Worm (Caenorhabditis elegans) whole organism, late embryonic: Measurements from ENCODE around the gene srj-25.

ENCODE experiments used
- F13H6.1 ChIP-seq: sonication (generic microtip); optimal IDR thresholded peaks from 2 replicates; lab custom pipeline; 2016; ENCODE audit warnings: missing genetic modification characterization, missing compliant biosample characterization
- K02D7.2 ChIP-seq: sonication (generic microtip); optimal IDR thresholded peaks from 2 replicates; lab custom pipeline; 2017; ENCODE audit warnings: mild to moderate bottlenecking, missing genetic modification characterization, missing compliant biosample characterization
- ama-1 ChIP-seq: fragments of 150-350 bp; optimal IDR thresholded peaks from 2 replicates; lab custom pipeline; 2014
- ceh-18 ChIP-seq: sonication (generic microtip); optimal IDR thresholded peaks from 2 replicates; lab custom pipeline; 2016; ENCODE audit warnings: missing genetic modification characterization, missing compliant biosample characterization
- ceh-19 ChIP-seq: fragments of 200-800 bp; sonication (Bioruptor generic); optimal IDR thresholded peaks from 2 replicates; lab custom pipeline; 2018; ENCODE audit warnings: mild to moderate bottlenecking, missing genetic modification characterization, missing compliant biosample characterization
- ceh-2 ChIP-seq: sonication (generic microtip); optimal IDR thresholded peaks from 2 replicates; lab custom pipeline; 2016; ENCODE audit warnings: missing genotype, missing genetic modification characterization, missing compliant biosample characterization
- ceh-31 ChIP-seq: sonication (generic microtip); optimal IDR thresholded peaks from 2 replicates; lab custom pipeline; 2016; ENCODE audit warnings: missing genetic modification characterization, missing compliant biosample characterization
- ceh-45 ChIP-seq: fragments of 200-800 bp; sonication (Bioruptor generic); IDR thresholded peaks from 2 replicates; pipeline ENCODE4 v1.3.6; 2022; ENCODE audit warnings: missing genetic modification reagents, missing genetic modification characterization, missing compliant biosample characterization
- dve-1 ChIP-seq: sonication (generic microtip); optimal IDR thresholded peaks from 2 replicates; lab custom pipeline; 2017; ENCODE audit warnings: antibody characterized with exemption, mild to moderate bottlenecking, missing genetic modification characterization, missing compliant biosample characterization
- elt-2 ChIP-seq: sonication (generic microtip); optimal IDR thresholded peaks from 2 replicates; lab custom pipeline; 2016; ENCODE audit warnings: missing genetic modification reagents, missing genetic modification characterization, missing compliant biosample characterization
- elt-4 ChIP-seq: sonication (generic microtip); optimal IDR thresholded peaks from 2 replicates; lab custom pipeline; 2016; ENCODE audit warnings: missing genetic modification characterization, missing compliant biosample characterization
- fax-1 ChIP-seq: sonication (generic microtip); optimal IDR thresholded peaks from 2 replicates; lab custom pipeline; 2016; ENCODE audit warnings: missing genotype, missing genetic modification characterization, missing compliant biosample characterization
- gmeb-2 ChIP-seq: sonication (generic microtip); optimal IDR thresholded peaks from 2 replicates; lab custom pipeline; 2016; ENCODE audit warnings: missing genetic modification characterization, inconsistent platforms, missing compliant biosample characterization
- hlh-13 ChIP-seq: fragments of 200-800 bp; sonication (Bioruptor generic); optimal IDR thresholded peaks from 2 replicates; lab custom pipeline; 2018; ENCODE audit warnings: mild to moderate bottlenecking, missing genetic modification characterization, missing compliant biosample characterization
- hlh-6 ChIP-seq: sonication (generic microtip); optimal IDR thresholded peaks from 2 replicates; lab custom pipeline; 2016; ENCODE audit warnings: missing genotype, missing genetic modification characterization, missing compliant biosample characterization
- hlh-8 ChIP-seq: sonication (generic microtip); optimal IDR thresholded peaks from 2 replicates; lab custom pipeline; 2016; ENCODE audit warnings: missing genotype, missing genetic modification characterization, missing compliant biosample characterization
- mec-3 ChIP-seq: sonication (generic microtip); optimal IDR thresholded peaks from 2 replicates; lab custom pipeline; 2016; ENCODE audit warnings: borderline replicate concordance, missing genetic modification characterization, missing compliant biosample characterization
- nfya-1 ChIP-seq: sonication (generic microtip); optimal IDR thresholded peaks from 2 replicates; lab custom pipeline; 2017; ENCODE audit warnings: missing genetic modification characterization, mild to moderate bottlenecking, missing compliant biosample characterization, antibody characterized with exemption, moderate library complexity
- nhr-232 ChIP-seq: sonication (generic microtip); optimal IDR thresholded peaks from 2 replicates; lab custom pipeline; 2016; ENCODE audit warnings: missing genetic modification characterization, missing compliant biosample characterization
- pax-1 ChIP-seq: fragments of 150-350 bp; optimal IDR thresholded peaks from 2 replicates; lab custom pipeline; 2014; ENCODE audit warnings: missing biosample characterization, missing genetic modification characterization
- pha-4 ChIP-seq: fragments of 150-350 bp; optimal IDR thresholded peaks from 2 replicates; lab custom pipeline; 2018; ENCODE audit warnings: missing biosample characterization, missing genetic modification reagents, missing genetic modification characterization
- pqm-1 ChIP-seq: sonication (generic microtip); optimal IDR thresholded peaks from 2 replicates; lab custom pipeline; 2016; ENCODE audit warnings: missing genetic modification characterization, missing compliant biosample characterization
- syd-9 ChIP-seq: sonication (generic microtip); optimal IDR thresholded peaks from 2 replicates; lab custom pipeline; 2016; ENCODE audit warnings: mild to moderate bottlenecking, missing genetic modification characterization, moderate library complexity, missing compliant biosample characterization
- tbx-2 ChIP-seq: sonication (generic microtip); optimal IDR thresholded peaks from 2 replicates; lab custom pipeline; 2016; ENCODE audit warnings: missing genetic modification characterization, missing compliant biosample characterization
- unc-3 ChIP-seq, 2 experiments: fragments of 200-800 bp in 1 of 2; sonication (Bioruptor generic) in 1 of 2; sonication (generic microtip) in 1 of 2; conservative IDR thresholded peaks in 1 of 2; optimal IDR thresholded peaks in 1 of 2; 2 replicates each; pipeline versions ENCODE4 v1.3.6 to Lab custom; 2016 to 2022; ENCODE audit warnings: missing compliant biosample characterization in 2 of 2, missing genetic modification characterization in 2 of 2, missing genetic modification reagents in 1 of 2
- zip-5 ChIP-seq: sonication (generic microtip); optimal IDR thresholded peaks from 2 replicates; lab custom pipeline; 2016; ENCODE audit warnings: missing genetic modification characterization, missing compliant biosample characterization
- ztf-16 ChIP-seq: sonication (generic microtip); optimal IDR thresholded peaks from 2 replicates; lab custom pipeline; 2017; ENCODE audit warnings: missing genetic modification characterization, missing compliant biosample characterization

Gene srj-25

DNA sequence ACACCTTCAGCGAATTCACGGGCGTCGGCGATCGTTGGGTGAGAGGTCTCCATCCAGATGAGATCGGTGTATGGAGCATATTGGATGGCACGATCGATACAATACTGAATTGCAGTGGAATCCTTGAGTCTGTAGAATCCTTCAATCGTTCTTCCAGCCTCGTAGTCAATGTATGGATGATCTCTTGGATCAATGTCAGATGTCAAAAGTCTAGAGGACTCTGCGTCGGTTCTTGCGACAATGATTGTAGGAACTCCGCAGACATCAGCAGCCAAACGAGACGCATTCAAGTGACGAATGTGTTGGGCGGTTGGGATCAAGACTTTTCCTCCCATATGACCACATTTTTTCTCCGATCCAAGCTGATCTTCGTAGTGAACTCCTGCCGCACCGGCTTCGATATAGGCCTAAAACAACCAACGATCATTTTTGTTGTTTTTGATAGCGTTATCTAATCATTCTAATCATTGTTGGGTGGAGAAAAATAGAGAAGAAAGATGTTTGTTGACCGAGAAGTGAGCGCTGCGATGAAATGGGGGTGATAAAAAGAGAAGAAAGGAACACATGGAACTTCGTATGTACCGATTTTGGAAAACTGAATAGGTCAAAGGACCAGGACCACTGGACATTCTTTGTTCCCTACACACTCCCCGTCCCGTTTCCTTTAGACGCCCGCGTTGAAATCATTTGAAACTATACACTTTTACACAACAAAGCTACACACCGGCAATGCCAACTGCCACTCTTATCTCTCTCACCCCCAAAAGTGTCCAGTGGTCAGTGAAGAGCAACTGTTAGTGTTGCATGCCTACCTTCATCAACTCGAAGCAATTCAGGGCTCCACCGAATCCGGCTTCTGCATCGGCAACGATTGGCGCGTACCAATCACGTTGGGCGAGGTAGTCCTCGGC lies 9.2 kb downstream of the srj-25 start:
- no peak for TF ChIP-seq K02D7.2
- TF ChIP-seq elt-2 = peak; percentile 37

DNA sequence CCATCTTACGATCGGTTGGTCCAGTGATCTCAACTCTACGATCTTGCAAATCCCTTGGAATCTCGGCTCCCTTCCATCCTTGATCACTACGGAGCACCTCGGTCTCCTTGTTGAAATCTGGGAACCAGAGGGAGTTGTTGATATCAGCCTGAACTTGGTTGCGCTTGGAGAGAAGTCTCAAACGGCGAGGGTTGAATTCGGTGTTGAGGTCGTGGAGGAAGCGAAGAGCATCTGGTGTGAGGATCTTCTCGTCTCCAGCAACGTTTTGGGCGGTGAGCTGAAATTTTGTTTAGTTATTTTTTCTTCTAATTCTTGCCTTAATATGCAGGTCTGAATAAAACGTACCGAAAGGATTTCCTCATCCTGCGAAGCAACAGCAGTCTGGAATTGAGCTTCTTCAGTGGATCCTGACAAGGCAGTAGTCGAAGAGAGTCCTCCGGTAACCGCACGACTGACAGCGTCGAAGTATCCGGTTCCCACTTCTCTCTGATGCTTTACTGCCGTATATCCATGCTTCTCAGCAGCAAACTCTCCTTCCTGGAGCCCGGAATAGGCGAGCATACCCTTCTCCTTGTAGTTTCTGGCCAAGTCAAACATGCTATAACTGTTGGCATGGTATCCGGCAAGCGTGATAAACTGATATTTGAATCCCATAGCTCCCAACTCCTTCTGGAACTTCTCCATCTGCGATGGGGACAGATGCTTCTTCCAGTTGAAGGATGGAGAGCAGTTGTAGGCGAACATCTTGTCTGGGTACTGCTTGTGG lies 10.1 kb downstream of the srj-25 start:
- TF ChIP-seq elt-4 (tag; lab: Kevin White, UChicago) (no peak), tbx-2 (tag; lab: Kevin White, UChicago) (no peak), nfya-1 (tag; lab: Kevin White, UChicago) (no peak), ceh-2 (no peak), fax-1 (tag; lab: Kevin White, UChicago) (no peak), hlh-6 (tag; lab: Kevin White, UChicago) (no peak), ceh-45 (no peak), unc-3 (GFP tag; conservative IDR thresholded peaks at IDR 0.05; lab: Robert Waterston, UW) (no peak), unc-3 (tag; optimal IDR thresholded peaks at IDR 0.05; lab: Kevin White, UChicago) (no peak), ceh-18 (tag; lab: Kevin White, UChicago) (no peak), K02D7.2 (no peak), ztf-16 (tag; lab: Kevin White, UChicago) (no peak)

DNA sequence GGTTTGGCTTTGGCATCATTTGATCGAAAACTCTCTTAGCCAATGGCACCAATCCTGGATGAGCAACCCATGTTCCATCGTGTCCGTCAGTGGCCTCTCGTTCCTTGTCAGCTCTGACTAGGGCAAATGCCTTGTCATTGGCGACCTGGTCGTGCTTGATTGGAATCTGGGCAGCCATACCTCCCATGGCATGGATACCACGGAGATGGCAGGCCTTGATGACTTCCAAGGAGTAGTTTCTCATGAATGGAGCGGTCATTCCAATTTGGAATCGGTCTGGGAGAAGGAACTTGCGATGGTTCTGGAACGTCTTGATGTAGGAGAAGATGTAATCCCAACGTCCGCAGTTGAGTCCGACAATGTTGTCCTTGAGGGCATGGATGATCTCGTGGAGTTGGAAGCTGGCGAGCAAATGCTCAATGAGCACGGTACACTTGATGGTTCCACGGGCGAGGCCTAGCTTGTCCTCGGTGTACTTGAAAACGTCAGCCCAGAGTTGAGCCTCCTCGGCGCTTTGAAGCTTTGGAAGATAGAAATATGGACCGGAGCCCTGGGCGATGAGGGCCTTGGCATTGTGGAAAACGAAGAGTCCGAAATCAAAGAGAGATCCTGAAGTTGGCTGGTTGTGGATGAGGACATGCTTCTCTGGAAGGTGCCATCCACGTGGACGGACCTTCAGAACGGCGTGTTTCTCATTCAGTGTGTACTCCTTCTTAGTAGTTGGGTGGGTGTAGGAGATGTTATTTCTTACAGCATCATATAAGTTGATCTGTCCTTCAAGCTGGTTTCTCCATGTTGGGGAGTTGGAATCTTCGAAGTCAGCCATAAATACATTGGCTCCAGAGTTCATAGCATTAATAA lies 10.9 kb downstream of the srj-25 start:
- TF ChIP-seq syd-9 (tag; lab: Kevin White, UChicago) (peak; percentile 21), nfya-1 (tag; lab: Kevin White, UChicago) (no peak)

DNA sequence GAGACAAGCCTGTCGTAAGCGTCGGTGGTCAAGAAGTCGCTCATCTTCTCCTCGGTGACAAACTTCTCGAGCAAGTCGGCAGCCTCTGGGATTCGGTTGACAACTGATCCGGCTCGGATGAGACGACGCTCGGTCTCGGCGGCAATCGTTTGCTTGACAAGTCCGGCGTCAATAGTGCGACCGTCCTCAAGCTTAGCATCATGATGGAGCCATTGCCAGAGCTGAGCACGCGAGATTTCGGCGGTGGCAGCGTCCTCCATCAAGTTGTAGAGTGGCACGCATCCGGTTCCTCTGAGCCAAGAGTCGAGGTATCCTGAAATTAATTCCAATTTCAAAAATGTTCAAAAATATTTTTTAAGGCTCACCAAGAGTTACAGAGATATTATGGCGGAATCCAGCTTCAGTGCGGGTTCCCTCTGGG lies 11.6 kb downstream of the srj-25 start:
- TF ChIP-seq ceh-19 (GFP tag; lab: Kevin White, UChicago) = no peak
- TF ChIP-seq gmeb-2 (tag; lab: Kevin White, UChicago) = no peak
- no peak for TF ChIP-seq pax-1
- TF ChIP-seq ceh-45 = no peak

DNA sequence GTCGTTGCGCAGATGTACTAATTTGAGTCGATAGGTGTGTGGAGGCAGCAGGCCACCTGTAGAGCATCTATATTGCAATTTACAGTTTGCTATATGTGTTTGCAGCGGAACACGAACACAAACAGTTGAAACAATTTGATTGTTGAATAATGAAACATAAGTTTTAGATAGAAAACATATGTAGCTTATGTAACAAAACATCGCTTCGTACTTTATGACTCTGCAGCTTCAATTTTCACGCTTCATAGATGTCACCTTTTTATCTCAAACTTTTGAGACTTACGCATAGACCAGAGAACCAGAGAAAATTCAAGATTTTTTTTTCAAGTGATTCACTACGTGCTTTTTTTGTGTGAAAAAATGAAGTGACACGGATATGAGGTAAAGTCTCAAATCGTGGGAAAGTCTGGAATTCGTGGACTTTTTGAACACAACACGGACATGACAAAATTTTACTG lies 12.1 kb downstream of the srj-25 start, which contains the start of gene fbxb-72:
Gene fbxb-72 (minus strand): TSS at position 58 of the 458 bp plus-strand sequence.
- TF ChIP-seq fax-1 (tag; lab: Kevin White, UChicago) (no peak), zip-5 (tag; lab: Kevin White, UChicago) (no peak), dve-1 (peak; percentile 56), F13H6.1 (tag; lab: Kevin White, UChicago) (no peak), ceh-31 (no peak), pha-4 (tag; lab: Kevin White, UChicago) (no peak), hlh-8 (tag; lab: Kevin White, UChicago) (no peak), ceh-45 (no peak), elt-2 (peak; percentile 41), mec-3 (tag; lab: Kevin White, UChicago) (no peak), nhr-232 (no peak), ama-1 (lab: Kevin White, UChicago) (peak; percentile 26), hlh-13 (GFP tag; lab: Kevin White, UChicago) (no peak), pqm-1 (peak; percentile 3), K02D7.2 (no peak)
